Fruit fly (Drosophila melanogaster) whole organism, embryonic: Measurements from ENCODE around the gene CG33969.

Experiments used
- Atf-2 ChIP-seq: fragments of 200-800 bp; sonication (Bioruptor generic); optimal IDR thresholded peaks from 2 replicates; lab custom pipeline; 2016; ENCODE audit warnings: missing biosample characterization, missing genetic modification characterization
- Atf3 ChIP-seq: fragments of 200-800 bp; sonication (Bioruptor generic); optimal IDR thresholded peaks from 3 replicates; lab custom pipeline; 2016; ENCODE audit warnings: missing biosample characterization, missing genetic modification characterization
- CG10543 ChIP-seq: fragments of 200-800 bp; sonication (Bioruptor generic); optimal IDR thresholded peaks from 3 replicates; lab custom pipeline; 2017; ENCODE audit warnings: missing biosample characterization, mild to moderate bottlenecking, missing genetic modification characterization, moderate library complexity
- CG11093 ChIP-seq: fragments of 200-800 bp; sonication (Bioruptor generic); IDR thresholded peaks from 3 replicates; pipeline ENCODE4 v1.3.6; 2022; ENCODE audit warnings: missing biosample characterization, missing genetic modification characterization
- CG12219 ChIP-seq: fragments of 200-800 bp; sonication (Bioruptor generic); optimal IDR thresholded peaks from 3 replicates; lab custom pipeline; 2018; ENCODE audit warnings: missing biosample characterization, mild to moderate bottlenecking, missing genetic modification characterization
- CG13296 ChIP-seq: fragments of 200-800 bp; sonication (Bioruptor generic); optimal IDR thresholded peaks from 3 replicates; lab custom pipeline; 2018; ENCODE audit warnings: missing biosample characterization, mild to moderate bottlenecking, missing genetic modification characterization
- CG17612 ChIP-seq: fragments of 200-800 bp; sonication (Bioruptor generic); IDR thresholded peaks from 2 replicates; pipeline ENCODE4 v1.3.6; 2022; ENCODE audit warnings: missing biosample characterization, missing genetic modification characterization
- CG2129 ChIP-seq: fragments of 200-800 bp; sonication (Bioruptor generic); IDR thresholded peaks from 2 replicates; pipeline ENCODE4 v1.3.6; 2022; ENCODE audit warnings: missing biosample characterization, missing genetic modification characterization; ENCODE audit not compliant: partially characterized antibody
- CG2889 ChIP-seq: fragments of 200-800 bp; sonication (Bioruptor generic); IDR thresholded peaks from 3 replicates; pipeline ENCODE4 v1.3.6; 2022; ENCODE audit warnings: missing biosample characterization, missing genetic modification characterization
- CG3838 ChIP-seq: fragments of 200-800 bp; sonication (Bioruptor generic); optimal IDR thresholded peaks from 3 replicates; lab custom pipeline; 2016; ENCODE audit warnings: missing biosample characterization, missing genetic modification characterization
- CG4282 ChIP-seq: fragments of 200-800 bp; sonication (Bioruptor generic); optimal IDR thresholded peaks from 2 replicates; lab custom pipeline; 2016; ENCODE audit warnings: missing biosample characterization, missing genetic modification characterization
- CG4820 ChIP-seq: fragments of 200-800 bp; sonication (Bioruptor generic); optimal IDR thresholded peaks from 3 replicates; lab custom pipeline; 2016; ENCODE audit warnings: missing biosample characterization, missing genetic modification characterization
- CG6791 ChIP-seq: fragments of 200-800 bp; sonication (Bioruptor generic); IDR thresholded peaks from 3 replicates; pipeline ENCODE4 v1.3.6; 2022; ENCODE audit warnings: missing biosample characterization, missing genetic modification characterization; ENCODE audit not compliant: partially characterized antibody
- CG8089 ChIP-seq: fragments of 200-800 bp; sonication (Bioruptor generic); optimal IDR thresholded peaks from 3 replicates; lab custom pipeline; 2016; ENCODE audit warnings: missing biosample characterization, missing genetic modification characterization
- CG8281 ChIP-seq: fragments of 200-800 bp; sonication (Bioruptor generic); optimal IDR thresholded peaks from 2 replicates; lab custom pipeline; 2018; ENCODE audit warnings: missing biosample characterization, mild to moderate bottlenecking, missing genetic modification characterization, moderate library complexity
- CG9215 ChIP-seq: fragments of 200-800 bp; sonication (Bioruptor generic); IDR thresholded peaks from 2 replicates; pipeline ENCODE4 v1.3.6; 2022; ENCODE audit warnings: missing biosample characterization, missing genetic modification characterization
- CG9609 ChIP-seq: fragments of 200-800 bp; sonication (Bioruptor generic); optimal IDR thresholded peaks from 3 replicates; lab custom pipeline; 2016; ENCODE audit warnings: missing biosample characterization, missing genetic modification characterization
- CG9876 ChIP-seq: fragments of 200-800 bp; sonication (Bioruptor generic); optimal IDR thresholded peaks from 2 replicates; lab custom pipeline; 2016; ENCODE audit warnings: missing biosample characterization, missing genetic modification characterization
- Dad ChIP-seq: fragments of 200-800 bp; sonication (Bioruptor generic); optimal IDR thresholded peaks from 3 replicates; lab custom pipeline; 2016; ENCODE audit warnings: missing biosample characterization, missing genetic modification characterization
- Ets65A ChIP-seq: fragments of 200-800 bp; sonication (Bioruptor generic); peaks from one replicate; lab custom pipeline; 2016; ENCODE audit warnings: missing biosample characterization, missing genetic modification characterization
- Fer1 ChIP-seq: fragments of 200-800 bp; sonication (Bioruptor generic); optimal IDR thresholded peaks from 2 replicates; lab custom pipeline; 2017; ENCODE audit warnings: missing biosample characterization, mild to moderate bottlenecking, missing genetic modification characterization
- Fer2 ChIP-seq: fragments of 200-800 bp; sonication (Bioruptor generic); optimal IDR thresholded peaks from 2 replicates; lab custom pipeline; 2018; ENCODE audit warnings: missing biosample characterization, mild to moderate bottlenecking, missing genetic modification characterization, moderate library complexity
- H15 ChIP-seq: fragments of 200-800 bp; sonication (Bioruptor generic); IDR thresholded peaks from 3 replicates; pipeline ENCODE4 v1.3.6; 2022; ENCODE audit warnings: missing biosample characterization, missing genetic modification characterization
- H2.0 ChIP-seq: fragments of 200-800 bp; sonication (Bioruptor generic); IDR thresholded peaks from 2 replicates; pipeline ENCODE4 v1.3.6; 2022; ENCODE audit warnings: missing biosample characterization, missing genetic modification characterization
- Hsf ChIP-seq: fragments of 200-800 bp; sonication (Bioruptor generic); optimal IDR thresholded peaks from 3 replicates; lab custom pipeline; 2016; ENCODE audit warnings: missing biosample characterization, missing genetic modification characterization
- NFAT ChIP-seq: fragments of 200-800 bp; sonication (Bioruptor generic); IDR thresholded peaks from 2 replicates; pipeline ENCODE4 v1.3.6; 2022; ENCODE audit warnings: missing biosample characterization, missing genetic modification characterization
- Ptx1 ChIP-seq: fragments of 200-800 bp; sonication (Bioruptor generic); IDR thresholded peaks from 2 replicates; pipeline ENCODE4 v1.3.6; 2022; ENCODE audit warnings: missing biosample characterization, missing genetic modification characterization
- Six4 ChIP-seq: fragments of 200-800 bp; sonication (Bioruptor generic); optimal IDR thresholded peaks from 2 replicates; lab custom pipeline; 2016; ENCODE audit warnings: missing biosample characterization, missing genetic modification characterization
- Sox102F ChIP-seq: fragments of 200-800 bp; sonication (Bioruptor generic); optimal IDR thresholded peaks from 2 replicates; lab custom pipeline; 2018; ENCODE audit warnings: missing biosample characterization, mild to moderate bottlenecking, missing genetic modification characterization, moderate library complexity
- YL-1 ChIP-seq: fragments of 200-800 bp; sonication (Bioruptor generic); optimal IDR thresholded peaks from 3 replicates; lab custom pipeline; 2017; ENCODE audit warnings: missing biosample characterization, mild to moderate bottlenecking, missing genetic modification characterization
- amos ChIP-seq: fragments of 200-800 bp; sonication (Bioruptor generic); IDR thresholded peaks from 2 replicates; pipeline ENCODE4 v1.3.6; 2022; ENCODE audit warnings: missing biosample characterization, missing genetic modification characterization; ENCODE audit not compliant: partially characterized antibody
- ap ChIP-seq: fragments of 200-800 bp; sonication (Bioruptor generic); IDR thresholded peaks from 2 replicates; pipeline ENCODE4 v1.3.6; 2022; ENCODE audit warnings: missing biosample characterization, missing genetic modification characterization
- cato ChIP-seq: fragments of 200-800 bp; sonication (Bioruptor generic); optimal IDR thresholded peaks from 2 replicates; lab custom pipeline; 2016; ENCODE audit warnings: missing biosample characterization, missing genetic modification characterization, borderline replicate concordance
- esg ChIP-seq: fragments of 200-800 bp; sonication (Bioruptor generic); conservative IDR thresholded peaks from 2 replicates; pipeline ENCODE4 v1.3.6; 2022; ENCODE audit warnings: missing biosample characterization, missing genetic modification characterization
- gcm ChIP-seq: fragments of 200-800 bp; sonication (Bioruptor generic); optimal IDR thresholded peaks from 2 replicates; lab custom pipeline; 2019; ENCODE audit warnings: missing biosample characterization, mild to moderate bottlenecking, missing genetic modification characterization, moderate library complexity
- gfzf ChIP-seq: fragments of 200-800 bp; sonication (Bioruptor generic); optimal IDR thresholded peaks from 2 replicates; lab custom pipeline; 2016; ENCODE audit warnings: missing biosample characterization, mild to moderate bottlenecking, missing genetic modification characterization, moderate library complexity
- hkb ChIP-seq, 2 experiments: fragments of 200-800 bp in 1 of 2; fragments of >200 bp in 1 of 2; sonication (Bioruptor generic) in 1 of 2; IDR thresholded peaks in 1 of 2; optimal IDR thresholded peaks in 1 of 2; 2 replicates each; pipeline versions ENCODE4 v1.3.6 to Lab custom; 2017 to 2022; ENCODE audit warnings: missing biosample characterization in 1 of 2, missing genetic modification characterization in 1 of 2
- hth ChIP-seq: fragments of >200 bp; optimal IDR thresholded peaks from 2 replicates; lab custom pipeline; 2017; ENCODE audit warnings: inconsistent platforms
- lab ChIP-seq: fragments of 200-800 bp; sonication (Bioruptor generic); optimal IDR thresholded peaks from 3 replicates; lab custom pipeline; 2017; ENCODE audit warnings: missing biosample characterization, missing genetic modification characterization, mild to moderate bottlenecking, moderate library complexity, missing genetic modification reagents
- lilli ChIP-seq: fragments of 200-800 bp; sonication (Bioruptor generic); optimal IDR thresholded peaks from 3 replicates; lab custom pipeline; 2016; ENCODE audit warnings: missing biosample characterization, missing genetic modification characterization
- mam ChIP-seq: fragments of 200-800 bp; sonication (Bioruptor generic); optimal IDR thresholded peaks from 3 replicates; lab custom pipeline; 2016; ENCODE audit warnings: missing biosample characterization, missing genetic modification characterization
- nerfin-2 ChIP-seq: fragments of 200-800 bp; sonication (Bioruptor generic); IDR thresholded peaks from 2 replicates; pipeline ENCODE4 v1.3.6; 2022; ENCODE audit warnings: missing biosample characterization, missing genetic modification characterization; ENCODE audit not compliant: partially characterized antibody
- onecut ChIP-seq: fragments of 200-800 bp; sonication (Bioruptor generic); IDR thresholded peaks from 2 replicates; pipeline ENCODE4 v1.3.6; 2022; ENCODE audit warnings: missing biosample characterization, missing genetic modification characterization
- pfk ChIP-seq: fragments of 200-800 bp; sonication (Bioruptor generic); optimal IDR thresholded peaks from 2 replicates; lab custom pipeline; 2018; ENCODE audit warnings: missing biosample characterization, mild to moderate bottlenecking, missing genetic modification characterization, moderate library complexity
- pho ChIP-seq: fragments of 200-800 bp; sonication (Bioruptor generic); optimal IDR thresholded peaks from 2 replicates; lab custom pipeline; 2016; ENCODE audit warnings: missing biosample characterization, missing genetic modification characterization
- scrt ChIP-seq: fragments of 200-800 bp; sonication (Bioruptor generic); optimal IDR thresholded peaks from 2 replicates; lab custom pipeline; 2018; ENCODE audit warnings: missing biosample characterization, mild to moderate bottlenecking, missing genetic modification characterization, moderate library complexity
- so ChIP-seq: fragments of 200-800 bp; sonication (Bioruptor generic); IDR thresholded peaks from 3 replicates; pipeline ENCODE4 v1.3.6; 2022; ENCODE audit warnings: missing biosample characterization, missing genetic modification characterization
- trh ChIP-seq: fragments of 200-800 bp; sonication (Bioruptor generic); optimal IDR thresholded peaks from 2 replicates; lab custom pipeline; 2016; ENCODE audit warnings: missing biosample characterization, missing genetic modification characterization

CG33969 gene

dm6 chr3L:20347762-20348580 is 45.4 kb downstream of the CG33969 start, which contains the start of the genes Rbbp5 and eRF1 (continued):
- TF ChIP-seq CG11093 (GFP tag; lab: Robert Waterston, UW) (peak; percentile 59; the same call in 1 of the 3 replicates), CG2889 (GFP tag; lab: Robert Waterston, UW) (no peak), CG10543 (GFP tag; lab: Kevin White, UChicago) (peak; percentile 68), Sox102F (GFP tag; lab: Kevin White, UChicago) (no peak), pfk (GFP tag; lab: Kevin White, UChicago) (no peak), trh (GFP tag; lab: Kevin White, UChicago) (peak; percentile 36), Dad (GFP tag; lab: Kevin White, UChicago) (peak; percentile 54), CG8281 (no peak), gfzf (GFP tag; lab: Kevin White, UChicago) (no peak), esg (GFP tag; lab: Robert Waterston, UW) (peak; percentile 75; the same call in 1 of the 2 replicates), lilli (GFP tag; lab: Kevin White, UChicago) (peak; percentile 84), Fer2 (tag; lab: Kevin White, UChicago) (peak; percentile 58), Six4 (GFP tag; lab: Kevin White, UChicago) (peak; percentile 66), CG17612 (GFP tag; lab: Robert Waterston, UW) (peak; percentile 41; the same call in 1 of the 2 replicates), CG3838 (peak; percentile 29), nerfin-2 (GFP tag; lab: Robert Waterston, UW) (peak; percentile 87), so (GFP tag; lab: Robert Waterston, UW) (no peak), mam (GFP tag; lab: Kevin White, UChicago) (peak; percentile 81), CG9876 (GFP tag; lab: Kevin White, UChicago) (peak; percentile 38), CG9609 (GFP tag; lab: Kevin White, UChicago) (peak; percentile 55), CG12219 (no peak), Ptx1 (GFP tag; lab: Robert Waterston, UW) (peak; percentile 81), CG9215 (peak; percentile 79), H2.0 (no peak; the same call in 1 of the 2 replicates), hth (no peak), Fer1 (GFP tag; lab: Kevin White, UChicago) (peak; percentile 22), Ets65A (GFP tag; lab: Kevin White, UChicago) (peak; percentile 96), CG6791 (GFP tag; lab: Robert Waterston, UW) (peak; percentile 94), CG13296 (GFP tag; lab: Kevin White, UChicago) (peak; percentile 39), CG2129 (GFP tag; lab: Robert Waterston, UW) (peak; percentile 73), onecut (GFP tag; lab: Robert Waterston, UW) (no peak), lab (GFP tag; lab: Kevin White, UChicago) (peak; percentile 74), scrt (GFP tag; lab: Kevin White, UChicago) (no peak), amos (peak; percentile 96), CG8089 (GFP tag; lab: Kevin White, UChicago) (peak; percentile 44), gcm (no peak), hkb (optimal IDR thresholded peaks at IDR 0.05; lab: Kevin White, UChicago) (peak; percentile 27), hkb (GFP tag; IDR thresholded peaks at IDR 0.05; lab: Robert Waterston, UW) (peak; percentile 66; the same call in 1 of the 2 replicates), cato (no peak), Atf3 (GFP tag; lab: Kevin White, UChicago) (peak; percentile 50), CG4282 (GFP tag; lab: Kevin White, UChicago) (no peak), CG4820 (GFP tag; lab: Kevin White, UChicago) (peak; percentile 73), H15 (GFP tag; lab: Robert Waterston, UW) (peak; percentile 70; the same call in 1 of the 3 replicates), pho (GFP tag; lab: Kevin White, UChicago) (peak; percentile 61), Atf-2 (GFP tag; lab: Kevin White, UChicago) (peak; percentile 28), NFAT (GFP tag; lab: Robert Waterston, UW) (peak; percentile 83), YL-1 (GFP tag; lab: Kevin White, UChicago) (peak; percentile 47), Hsf (GFP tag; lab: Kevin White, UChicago) (peak; percentile 68), ap (GFP tag; lab: Robert Waterston, UW) (peak; percentile 63)
